Fruit fly (Drosophila melanogaster) whole organism, embryonic: ENCODE data around the gene slp1.

Experiments used
- ATbp ChIP-seq: fragments of 200-800 bp; sonication (Bioruptor generic); optimal IDR thresholded peaks from 2 replicates; lab custom pipeline; 2017; ENCODE audit warnings: missing biosample characterization, mild to moderate bottlenecking, missing genetic modification characterization, missing genetic modification reagents
- Adf1 ChIP-seq: fragments of 200-800 bp; sonication (Bioruptor generic); IDR thresholded peaks from 2 replicates; pipeline ENCODE4 v1.3.6; 2022; ENCODE audit warnings: missing biosample characterization, missing genetic modification characterization
- Awh ChIP-seq: fragments of 200-800 bp; sonication (Bioruptor generic); IDR thresholded peaks from 2 replicates; pipeline ENCODE4, ENCODE4 v1.3.6; 2022; ENCODE audit warnings: missing biosample characterization, missing genetic modification characterization
- CG10209 ChIP-seq: fragments of 200-800 bp; sonication (Bioruptor generic); optimal IDR thresholded peaks from 3 replicates; lab custom pipeline; 2017; ENCODE audit warnings: missing biosample characterization, mild to moderate bottlenecking, missing genetic modification characterization, missing genetic modification reagents
- CG10267 ChIP-seq: fragments of 200-800 bp; sonication (Bioruptor generic); optimal IDR thresholded peaks from 2 replicates; lab custom pipeline; 2018; ENCODE audit warnings: missing biosample characterization, mild to moderate bottlenecking, missing genetic modification characterization, moderate library complexity
- CG10321 ChIP-seq: fragments of 200-800 bp; sonication (Bioruptor generic); IDR thresholded peaks from 2 replicates; pipeline ENCODE4 v1.3.6; 2022; ENCODE audit warnings: missing biosample characterization, missing genetic modification characterization
- CG10979 ChIP-seq: fragments of 200-800 bp; sonication (Bioruptor generic); optimal IDR thresholded peaks from 2 replicates; lab custom pipeline; 2018; ENCODE audit warnings: missing biosample characterization, mild to moderate bottlenecking, missing genetic modification characterization, moderate library complexity
- CG11398 ChIP-seq: fragments of 200-800 bp; sonication (Bioruptor generic); optimal IDR thresholded peaks from 2 replicates; lab custom pipeline; 2016; ENCODE audit warnings: missing biosample characterization, missing genetic modification characterization
- CG12104 ChIP-seq: fragments of 200-800 bp; sonication (Bioruptor generic); optimal IDR thresholded peaks from 3 replicates; lab custom pipeline; 2016; ENCODE audit warnings: missing biosample characterization, missing genetic modification characterization
- CG14710 ChIP-seq: fragments of 200-800 bp; sonication (Bioruptor generic); optimal IDR thresholded peaks from 3 replicates; lab custom pipeline; 2019; ENCODE audit warnings: missing biosample characterization, mild to moderate bottlenecking, missing genetic modification characterization, moderate library complexity
- CG14965 ChIP-seq: fragments of 200-800 bp; sonication (Bioruptor generic); optimal IDR thresholded peaks from 2 replicates; lab custom pipeline; 2016; ENCODE audit warnings: missing biosample characterization, missing genetic modification characterization, borderline replicate concordance
- CG15269 ChIP-seq: fragments of 200-800 bp; sonication (Bioruptor generic); optimal IDR thresholded peaks from 2 replicates; lab custom pipeline; 2018; ENCODE audit warnings: missing biosample characterization, mild to moderate bottlenecking, missing genetic modification characterization, moderate library complexity
- CG17829 ChIP-seq: fragments of 200-800 bp; optimal IDR thresholded peaks from 2 replicates; lab custom pipeline; 2019; ENCODE audit warnings: missing biosample characterization, mild to moderate bottlenecking, missing genetic modification characterization, moderate library complexity
- CG2116 ChIP-seq: fragments of 200-800 bp; sonication (Bioruptor generic); optimal IDR thresholded peaks from 3 replicates; lab custom pipeline; 2018; ENCODE audit warnings: missing biosample characterization, mild to moderate bottlenecking, missing genetic modification characterization
- CG2712 ChIP-seq: fragments of 200-800 bp; optimal IDR thresholded peaks from 3 replicates; lab custom pipeline; 2019; ENCODE audit warnings: missing biosample characterization, mild to moderate bottlenecking, missing genetic modification characterization, moderate library complexity
- CG31365 ChIP-seq: fragments of 200-800 bp; sonication (Bioruptor generic); optimal IDR thresholded peaks from 2 replicates; lab custom pipeline; 2018; ENCODE audit warnings: missing biosample characterization, mild to moderate bottlenecking, missing genetic modification characterization
- CG3407 ChIP-seq: fragments of 200-800 bp; sonication (Bioruptor generic); optimal IDR thresholded peaks from 2 replicates; lab custom pipeline; 2018; ENCODE audit warnings: missing biosample characterization, mild to moderate bottlenecking, missing genetic modification characterization
- CG34422 ChIP-seq: fragments of 200-800 bp; sonication (Bioruptor generic); IDR thresholded peaks from 3 replicates; pipeline ENCODE4 v1.3.6; 2022; ENCODE audit warnings: missing biosample characterization, missing genetic modification characterization
- CG6689 ChIP-seq: fragments of 200-800 bp; sonication (Bioruptor generic); IDR thresholded peaks from 2 replicates; pipeline ENCODE4 v1.3.6; 2022; ENCODE audit warnings: missing biosample characterization, missing genetic modification characterization
- CG7556 ChIP-seq: fragments of 200-800 bp; sonication (Bioruptor generic); optimal IDR thresholded peaks from 2 replicates; lab custom pipeline; 2017; ENCODE audit warnings: missing biosample characterization, mild to moderate bottlenecking, missing genetic modification characterization
- CG8765 ChIP-seq: fragments of 200-800 bp; sonication (Bioruptor generic); IDR thresholded peaks from 2 replicates; pipeline ENCODE4 v1.3.6; 2022; ENCODE audit warnings: missing biosample characterization, missing genetic modification characterization
- CG8924 ChIP-seq: fragments of 200-800 bp; optimal IDR thresholded peaks from 3 replicates; lab custom pipeline; 2019; ENCODE audit warnings: missing biosample characterization, mild to moderate bottlenecking, missing genetic modification characterization, moderate library complexity
- CG8944 ChIP-seq: fragments of 200-800 bp; sonication (Bioruptor generic); optimal IDR thresholded peaks from 3 replicates; lab custom pipeline; 2016; ENCODE audit warnings: missing biosample characterization, missing genetic modification characterization
- CG9437 ChIP-seq: fragments of 200-800 bp; sonication (Bioruptor generic); optimal IDR thresholded peaks from 2 replicates; lab custom pipeline; 2018; ENCODE audit warnings: missing biosample characterization, mild to moderate bottlenecking, missing genetic modification characterization
- CG9727 ChIP-seq: fragments of 200-800 bp; sonication (Bioruptor generic); optimal IDR thresholded peaks from 3 replicates; lab custom pipeline; 2017; ENCODE audit warnings: missing biosample characterization, mild to moderate bottlenecking, missing genetic modification characterization
- D19B ChIP-seq: fragments of 200-800 bp; sonication (Bioruptor generic); optimal IDR thresholded peaks from 2 replicates; lab custom pipeline; 2017; ENCODE audit warnings: missing biosample characterization, mild to moderate bottlenecking, missing genetic modification characterization
- Ets65A ChIP-seq: fragments of 200-800 bp; sonication (Bioruptor generic); peaks from one replicate; lab custom pipeline; 2016; ENCODE audit warnings: missing biosample characterization, missing genetic modification characterization
- Gug ChIP-seq: fragments of 200-800 bp; sonication (Bioruptor generic); IDR thresholded peaks from 4 replicates; pipeline ENCODE4 v1.3.6; 2022; ENCODE audit warnings: missing biosample characterization, missing genetic modification characterization
- HLH3B ChIP-seq: fragments of 200-800 bp; sonication (Bioruptor generic); IDR thresholded peaks from 2 replicates; pipeline ENCODE4 v1.3.6; 2022; ENCODE audit warnings: missing biosample characterization, missing genetic modification characterization
- Jarid2 ChIP-seq: fragments of 200-800 bp; sonication (Bioruptor generic); optimal IDR thresholded peaks from 3 replicates; lab custom pipeline; 2017; ENCODE audit warnings: mild to moderate bottlenecking, missing biosample characterization, missing genetic modification reagents, missing genetic modification characterization
- MBD-R2 ChIP-seq: fragments of 200-800 bp; sonication (Bioruptor generic); IDR thresholded peaks from 2 replicates; pipeline ENCODE4 v1.3.6; 2022; ENCODE audit warnings: missing biosample characterization, missing genetic modification characterization
- Nf-YC ChIP-seq: fragments of 200-800 bp; optimal IDR thresholded peaks from 3 replicates; lab custom pipeline; 2019; ENCODE audit warnings: missing biosample characterization, mild to moderate bottlenecking, missing genetic modification characterization, moderate library complexity
- Pdp1 ChIP-seq, 2 experiments: fragments of 200-800 bp; sonication (Bioruptor generic); optimal IDR thresholded peaks; 3 replicates each; lab custom pipeline; 2016; ENCODE audit warnings: missing biosample characterization in 2 of 2, missing genetic modification characterization in 2 of 2, mild to moderate bottlenecking in 1 of 2, moderate library complexity in 1 of 2
- Ptx1 ChIP-seq: fragments of 200-800 bp; sonication (Bioruptor generic); IDR thresholded peaks from 2 replicates; pipeline ENCODE4 v1.3.6; 2022; ENCODE audit warnings: missing biosample characterization, missing genetic modification characterization
- Vsx1 ChIP-seq: fragments of 200-800 bp; sonication (Bioruptor generic); optimal IDR thresholded peaks from 2 replicates; lab custom pipeline; 2017; ENCODE audit warnings: missing biosample characterization, mild to moderate bottlenecking, missing genetic modification characterization, missing genetic modification reagents
- ara ChIP-seq: fragments of 200-800 bp; sonication (Bioruptor generic); IDR thresholded peaks from 2 replicates; pipeline ENCODE4 v1.3.6; 2022; ENCODE audit warnings: missing biosample characterization, missing genetic modification characterization
- da ChIP-seq: fragments of 200-800 bp; sonication (Bioruptor generic); optimal IDR thresholded peaks from 2 replicates; lab custom pipeline; 2016; ENCODE audit warnings: missing biosample characterization, missing genetic modification characterization
- disco-r ChIP-seq: fragments of 200-800 bp; sonication (Bioruptor generic); optimal IDR thresholded peaks from 2 replicates; lab custom pipeline; 2016; ENCODE audit warnings: missing biosample characterization, missing genetic modification characterization
- gsb-n ChIP-seq: fragments of 200-800 bp; sonication (Bioruptor generic); optimal IDR thresholded peaks from 3 replicates; lab custom pipeline; 2018; ENCODE audit warnings: missing biosample characterization, mild to moderate bottlenecking, missing genetic modification characterization
- kni ChIP-seq: fragments of 200-800 bp; sonication (Bioruptor generic); optimal IDR thresholded peaks from 3 replicates; lab custom pipeline; 2017; ENCODE audit warnings: mild to moderate bottlenecking, missing biosample characterization, missing genetic modification reagents, missing genetic modification characterization
- mirr ChIP-seq: fragments of 200-800 bp; sonication (Bioruptor generic); optimal IDR thresholded peaks from 3 replicates; lab custom pipeline; 2018; ENCODE audit warnings: missing biosample characterization, mild to moderate bottlenecking, missing genetic modification characterization
- pb ChIP-seq: fragments of 200-800 bp; sonication (Bioruptor generic); optimal IDR thresholded peaks from 3 replicates; lab custom pipeline; 2016; ENCODE audit warnings: missing biosample characterization, missing genetic modification characterization
- pzg ChIP-seq: fragments of 200-800 bp; sonication (Bioruptor generic); optimal IDR thresholded peaks from 3 replicates; lab custom pipeline; 2018; ENCODE audit warnings: missing biosample characterization, mild to moderate bottlenecking, missing genetic modification characterization, moderate library complexity
- row ChIP-seq: fragments of 200-800 bp; sonication (Bioruptor generic); IDR thresholded peaks from 3 replicates; pipeline ENCODE4 v1.3.6; 2022; ENCODE audit warnings: missing biosample characterization, missing genetic modification characterization
- sr ChIP-seq: fragments of 200-800 bp; sonication (Bioruptor generic); IDR thresholded peaks from 3 replicates; pipeline ENCODE4 v1.3.6; 2022; ENCODE audit warnings: missing biosample characterization, missing genetic modification characterization
- ttk ChIP-seq: fragments of 200-800 bp; sonication (Bioruptor generic); IDR thresholded peaks from 2 replicates; pipeline ENCODE4 v2.1.2; 2022; ENCODE audit warnings: missing biosample characterization, missing genetic modification characterization
- unpg ChIP-seq: fragments of 200-800 bp; sonication (Bioruptor generic); optimal IDR thresholded peaks from 3 replicates; lab custom pipeline; 2018; ENCODE audit warnings: missing biosample characterization, mild to moderate bottlenecking, missing genetic modification characterization, moderate library complexity
- vnd ChIP-seq: fragments of 200-800 bp; sonication (Bioruptor generic); IDR thresholded peaks from 3 replicates; pipeline ENCODE4 v1.3.6; 2022; ENCODE audit warnings: missing biosample characterization, missing genetic modification characterization; ENCODE audit not compliant: partially characterized antibody

slp1 gene

dm6 chr2L:3805274-3806196 is 19.9 kb upstream of the slp1 start (continued):
- TF ChIP-seq CG6689 (peak; percentile 4; the same call in 1 of the 2 replicates), pb (no peak), CG2712 (tag; lab: Kevin White, UChicago) (peak; percentile 60), CG9727 (GFP tag; lab: Kevin White, UChicago) (peak; percentile 71), CG15269 (tag; lab: Kevin White, UChicago) (peak; percentile 25), Ptx1 (GFP tag; lab: Robert Waterston, UW) (no peak), kni (GFP tag; lab: Kevin White, UChicago) (no peak), gsb-n (tag; lab: Kevin White, UChicago) (peak; percentile 46), CG9437 (GFP tag; lab: Kevin White, UChicago) (peak; percentile 64), sr (GFP tag; lab: Robert Waterston, UW) (peak; percentile 88), CG10209 (GFP tag; lab: Kevin White, UChicago) (peak; percentile 18), pzg (no peak), CG8765 (GFP tag; lab: Robert Waterston, UW) (no peak), CG8944 (GFP tag; lab: Kevin White, UChicago) (no peak), CG3407 (GFP tag; lab: Kevin White, UChicago) (peak; percentile 6), CG10267 (peak; percentile 27), row (GFP tag; lab: Robert Waterston, UW) (peak; percentile 29; the same call in 2 of the 3 replicates), CG34422 (GFP tag; lab: Robert Waterston, UW) (peak; percentile 59; the same call in 2 of the 3 replicates), CG31365 (no peak), Ets65A (GFP tag; lab: Kevin White, UChicago) (peak; percentile 78), Gug (peak; percentile 7; the same call in 1 of the 4 replicates), CG8924 (peak; percentile 27), mirr (GFP tag; lab: Kevin White, UChicago) (no peak), Awh (GFP tag; lab: Robert Waterston, UW) (0 out of 2 replicates have a peak, but pooled peaks have one; percentile 33), CG11398 (GFP tag; lab: Kevin White, UChicago) (no peak), ATbp (peak; percentile 25), unpg (peak; percentile 22), vnd (GFP tag; lab: Robert Waterston, UW) (no peak), CG12104 (GFP tag; lab: Kevin White, UChicago) (peak; percentile 57), ara (peak; percentile 49), Pdp1 (GFP tag; optimal IDR thresholded peaks at IDR 0.05; lab: Kevin White, UChicago) (peak in 1 of 2 experiments; percentile 54), da (no peak), CG14965 (GFP tag; lab: Kevin White, UChicago) (no peak), CG17829 (tag; lab: Kevin White, UChicago) (no peak), MBD-R2 (GFP tag; lab: Robert Waterston, UW) (peak; percentile 32; the same call in 1 of the 2 replicates), CG10321 (GFP tag; lab: Robert Waterston, UW) (no peak), Nf-YC (tag; lab: Kevin White, UChicago) (peak; percentile 16), ttk (GFP tag; lab: Robert Waterston, UW) (no peak; the same call in 1 of the 2 replicates), D19B (GFP tag; lab: Kevin White, UChicago) (no peak), HLH3B (0 out of 2 replicates have a peak, but pooled peaks have one; percentile 9), CG10979 (tag; lab: Kevin White, UChicago) (peak; percentile 64), disco-r (GFP tag; lab: Kevin White, UChicago) (no peak), CG14710 (peak; percentile 71), Adf1 (GFP tag; lab: Robert Waterston, UW) (peak; percentile 24; the same call in 1 of the 2 replicates), Vsx1 (GFP tag; lab: Kevin White, UChicago) (no peak), CG7556 (peak; percentile 60), Jarid2 (peak; percentile 47), CG2116 (GFP tag; lab: Kevin White, UChicago) (no peak)
